Fruit fly (Drosophila melanogaster) whole organism, embryonic: ENCODE data around the gene MCU.

ENCODE experiments used
- Abd-B ChIP-seq: fragments of 200-800 bp; sonication (Bioruptor generic); optimal IDR thresholded peaks from 2 replicates; lab custom pipeline; 2018; ENCODE audit warnings: missing biosample characterization, mild to moderate bottlenecking, missing genetic modification characterization, moderate library complexity
- Asciz ChIP-seq: fragments of 200-800 bp; sonication (Bioruptor generic); optimal IDR thresholded peaks from 2 replicates; lab custom pipeline; 2017; ENCODE audit warnings: missing biosample characterization, mild to moderate bottlenecking, missing genetic modification characterization, missing genetic modification reagents
- Atf6 ChIP-seq: fragments of 200-800 bp; sonication (Bioruptor generic); IDR thresholded peaks from 2 replicates; pipeline ENCODE4 v1.3.6; 2022; ENCODE audit warnings: missing biosample characterization, missing genetic modification characterization
- B-H1 ChIP-seq: fragments of 200-800 bp; sonication (Bioruptor generic); IDR thresholded peaks from 3 replicates; pipeline ENCODE4 v1.3.6; 2022; ENCODE audit warnings: missing biosample characterization, missing genetic modification characterization
- Blimp-1 ChIP-seq: fragments of 200-800 bp; sonication (Bioruptor generic); optimal IDR thresholded peaks from 3 replicates; lab custom pipeline; 2018; ENCODE audit warnings: missing biosample characterization, missing genetic modification characterization, mild to moderate bottlenecking, moderate library complexity, missing genetic modification reagents
- CG1024 ChIP-seq: fragments of 200-800 bp; sonication (Bioruptor generic); IDR thresholded peaks from 2 replicates; pipeline ENCODE4 v1.3.6; 2022; ENCODE audit warnings: missing biosample characterization, missing genetic modification characterization
- CG10366 ChIP-seq: fragments of 200-800 bp; sonication (Bioruptor generic); IDR thresholded peaks from 2 replicates; pipeline ENCODE4 v1.3.6; 2022; ENCODE audit warnings: missing biosample characterization, missing genetic modification characterization
- CG11085 ChIP-seq: fragments of 200-800 bp; sonication (Bioruptor generic); IDR thresholded peaks from 2 replicates; pipeline ENCODE4 v1.3.6; 2022; ENCODE audit warnings: missing biosample characterization, missing genetic modification characterization
- CG11723 ChIP-seq: fragments of 200-800 bp; sonication (Bioruptor generic); optimal IDR thresholded peaks from 2 replicates; lab custom pipeline; 2017; ENCODE audit warnings: missing biosample characterization, mild to moderate bottlenecking, missing genetic modification characterization
- CG12744 ChIP-seq: fragments of 200-800 bp; sonication (Bioruptor generic); optimal IDR thresholded peaks from 2 replicates; lab custom pipeline; 2016; ENCODE audit warnings: missing biosample characterization, missing genetic modification characterization
- CG14965 ChIP-seq: fragments of 200-800 bp; sonication (Bioruptor generic); optimal IDR thresholded peaks from 2 replicates; lab custom pipeline; 2016; ENCODE audit warnings: missing biosample characterization, missing genetic modification characterization, borderline replicate concordance
- CG1529 ChIP-seq: fragments of 200-800 bp; sonication (Bioruptor generic); optimal IDR thresholded peaks from 3 replicates; lab custom pipeline; 2018; ENCODE audit warnings: missing biosample characterization, missing genetic modification characterization
- CG1603 ChIP-seq: fragments of 200-800 bp; sonication (Bioruptor generic); optimal IDR thresholded peaks from 2 replicates; lab custom pipeline; 2019; ENCODE audit warnings: missing biosample characterization, mild to moderate bottlenecking, missing genetic modification characterization, moderate library complexity
- CG17186 ChIP-seq: fragments of 200-800 bp; sonication (Bioruptor generic); optimal IDR thresholded peaks from 3 replicates; lab custom pipeline; 2017; ENCODE audit warnings: missing biosample characterization, missing genetic modification reagents, missing genetic modification characterization
- CG17568 ChIP-seq: fragments of 200-800 bp; sonication (Bioruptor generic); optimal IDR thresholded peaks from 2 replicates; lab custom pipeline; 2018; ENCODE audit warnings: missing biosample characterization, mild to moderate bottlenecking, missing genetic modification characterization, moderate library complexity
- CG2120 ChIP-seq: fragments of 200-800 bp; sonication (Bioruptor generic); optimal IDR thresholded peaks from 3 replicates; lab custom pipeline; 2016; ENCODE audit warnings: missing biosample characterization, missing genetic modification characterization
- CG32532 ChIP-seq: fragments of 200-800 bp; sonication (Bioruptor generic); IDR thresholded peaks from 2 replicates; pipeline ENCODE4 v1.3.6; 2022; ENCODE audit warnings: missing biosample characterization, missing genetic modification characterization
- CG3838 ChIP-seq: fragments of 200-800 bp; sonication (Bioruptor generic); optimal IDR thresholded peaks from 3 replicates; lab custom pipeline; 2016; ENCODE audit warnings: missing biosample characterization, missing genetic modification characterization
- CG3847 ChIP-seq: fragments of 200-800 bp; sonication (Bioruptor generic); IDR thresholded peaks from 2 replicates; pipeline ENCODE4 v1.3.6; 2022; ENCODE audit warnings: missing biosample characterization, missing genetic modification characterization
- CG4328 ChIP-seq: fragments of 200-800 bp; sonication (Bioruptor generic); optimal IDR thresholded peaks from 3 replicates; lab custom pipeline; 2017; ENCODE audit warnings: missing biosample characterization, missing genetic modification reagents, missing genetic modification characterization
- CG43689 ChIP-seq: fragments of 200-800 bp; sonication (Bioruptor generic); IDR thresholded peaks from 2 replicates; pipeline ENCODE4 v1.3.6; 2022; ENCODE audit warnings: missing biosample characterization, missing genetic modification characterization
- CG4707 ChIP-seq: fragments of 200-800 bp; sonication (Bioruptor generic); optimal IDR thresholded peaks from 2 replicates; lab custom pipeline; 2018; ENCODE audit warnings: missing biosample characterization, mild to moderate bottlenecking, missing genetic modification characterization, moderate library complexity
- CG8281 ChIP-seq: fragments of 200-800 bp; sonication (Bioruptor generic); optimal IDR thresholded peaks from 2 replicates; lab custom pipeline; 2018; ENCODE audit warnings: missing biosample characterization, mild to moderate bottlenecking, missing genetic modification characterization, moderate library complexity
- CG8944 ChIP-seq: fragments of 200-800 bp; sonication (Bioruptor generic); optimal IDR thresholded peaks from 3 replicates; lab custom pipeline; 2016; ENCODE audit warnings: missing biosample characterization, missing genetic modification characterization
- CG9932 ChIP-seq: fragments of 200-800 bp; sonication (Bioruptor generic); IDR thresholded peaks from 2 replicates; pipeline ENCODE4 v1.3.6; 2022; ENCODE audit warnings: missing biosample characterization, missing genetic modification characterization
- CrebB ChIP-seq: fragments of 200-800 bp; sonication (Bioruptor generic); optimal IDR thresholded peaks from 3 replicates; lab custom pipeline; 2018; ENCODE audit warnings: missing biosample characterization, mild to moderate bottlenecking, missing genetic modification characterization
- Dbx ChIP-seq: fragments of 200-800 bp; sonication (Bioruptor generic); IDR thresholded peaks from 3 replicates; pipeline ENCODE4 v1.3.6; 2022; ENCODE audit warnings: missing biosample characterization, missing genetic modification characterization
- E2f1 ChIP-seq: fragments of 200-800 bp; sonication (Bioruptor generic); IDR thresholded peaks from 2 replicates; pipeline ENCODE4 v1.3.6; 2022; ENCODE audit warnings: missing biosample characterization, missing genetic modification characterization
- Eip74EF ChIP-seq, 2 experiments: fragments of 200-800 bp in 1 of 2; fragments of >200 bp in 1 of 2; sonication (Bioruptor generic) in 1 of 2; optimal IDR thresholded peaks; 2 replicates each; lab custom pipeline; 2017 to 2019; ENCODE audit warnings: missing biosample characterization in 2 of 2, missing genetic modification characterization in 2 of 2, mild to moderate bottlenecking in 1 of 2, moderate library complexity in 1 of 2
- Ets97D ChIP-seq: fragments of 200-800 bp; sonication (Bioruptor generic); optimal IDR thresholded peaks from 3 replicates; lab custom pipeline; 2016; ENCODE audit warnings: missing biosample characterization, missing genetic modification characterization
- Fer2 ChIP-seq: fragments of 200-800 bp; sonication (Bioruptor generic); optimal IDR thresholded peaks from 2 replicates; lab custom pipeline; 2018; ENCODE audit warnings: missing biosample characterization, mild to moderate bottlenecking, missing genetic modification characterization, moderate library complexity
- Lim3 ChIP-seq: fragments of 200-800 bp; sonication (Bioruptor generic); IDR thresholded peaks from 2 replicates; pipeline ENCODE4 v1.3.6; 2022; ENCODE audit warnings: missing biosample characterization, missing genetic modification characterization
- Pdp1 ChIP-seq, 2 experiments: fragments of 200-800 bp; sonication (Bioruptor generic); optimal IDR thresholded peaks; 3 replicates each; lab custom pipeline; 2016; ENCODE audit warnings: missing biosample characterization in 2 of 2, missing genetic modification characterization in 2 of 2, mild to moderate bottlenecking in 1 of 2, moderate library complexity in 1 of 2
- Vsx1 ChIP-seq: fragments of 200-800 bp; sonication (Bioruptor generic); optimal IDR thresholded peaks from 2 replicates; lab custom pipeline; 2017; ENCODE audit warnings: missing biosample characterization, mild to moderate bottlenecking, missing genetic modification characterization, missing genetic modification reagents
- bbx ChIP-seq: fragments of 200-800 bp; sonication (Bioruptor generic); IDR thresholded peaks from 2 replicates; pipeline ENCODE4 v1.3.6; 2022; ENCODE audit warnings: missing biosample characterization, missing genetic modification characterization; ENCODE audit not compliant: partially characterized antibody
- chn ChIP-seq: fragments of 200-800 bp; sonication (Bioruptor generic); optimal IDR thresholded peaks from 2 replicates; lab custom pipeline; 2016; ENCODE audit warnings: missing biosample characterization, missing genetic modification characterization
- ci ChIP-seq: fragments of 200-800 bp; sonication (Bioruptor generic); IDR thresholded peaks from 3 replicates; pipeline ENCODE4 v1.3.6; 2022; ENCODE audit warnings: missing biosample characterization, missing genetic modification characterization
- en ChIP-seq: fragments of 200-800 bp; sonication (Bioruptor generic); optimal IDR thresholded peaks from 2 replicates; lab custom pipeline; 2016; ENCODE audit warnings: missing biosample characterization, missing genetic modification characterization
- fd64A ChIP-seq: fragments of 200-800 bp; sonication (Bioruptor generic); optimal IDR thresholded peaks from 3 replicates; lab custom pipeline; 2018; ENCODE audit warnings: missing biosample characterization, mild to moderate bottlenecking, missing genetic modification characterization
- fru ChIP-seq: fragments of >200 bp; optimal IDR thresholded peaks from 2 replicates; lab custom pipeline; 2017
- hth ChIP-seq: fragments of >200 bp; optimal IDR thresholded peaks from 2 replicates; lab custom pipeline; 2017; ENCODE audit warnings: inconsistent platforms
- ken ChIP-seq: fragments of 200-800 bp; sonication (Bioruptor generic); IDR thresholded peaks from 3 replicates; pipeline ENCODE4 v1.3.6; 2022; ENCODE audit warnings: missing biosample characterization, missing genetic modification characterization
- lola ChIP-seq, 3 experiments: fragments of >200 bp in 2 of 3; fragments of 200-800 bp in 1 of 3; sonication (Bioruptor generic) in 1 of 3; optimal IDR thresholded peaks; 2 replicates each; lab custom pipeline; 2017 to 2019; ENCODE audit warnings: missing biosample characterization in 3 of 3, missing genetic modification characterization in 3 of 3, mild to moderate bottlenecking in 1 of 3, moderate library complexity in 1 of 3
- nerfin-2 ChIP-seq: fragments of 200-800 bp; sonication (Bioruptor generic); IDR thresholded peaks from 2 replicates; pipeline ENCODE4 v1.3.6; 2022; ENCODE audit warnings: missing biosample characterization, missing genetic modification characterization; ENCODE audit not compliant: partially characterized antibody
- pros ChIP-seq: fragments of 200-800 bp; sonication (Bioruptor generic); optimal IDR thresholded peaks from 3 replicates; lab custom pipeline; 2019; ENCODE audit warnings: missing biosample characterization, mild to moderate bottlenecking, missing genetic modification characterization, moderate library complexity
- pzg ChIP-seq: fragments of 200-800 bp; sonication (Bioruptor generic); optimal IDR thresholded peaks from 3 replicates; lab custom pipeline; 2018; ENCODE audit warnings: missing biosample characterization, mild to moderate bottlenecking, missing genetic modification characterization, moderate library complexity
- scrt ChIP-seq: fragments of 200-800 bp; sonication (Bioruptor generic); optimal IDR thresholded peaks from 2 replicates; lab custom pipeline; 2018; ENCODE audit warnings: missing biosample characterization, mild to moderate bottlenecking, missing genetic modification characterization, moderate library complexity
- stwl ChIP-seq: fragments of 200-800 bp; sonication (Bioruptor generic); optimal IDR thresholded peaks from 3 replicates; lab custom pipeline; 2018; ENCODE audit warnings: missing biosample characterization, mild to moderate bottlenecking, missing genetic modification characterization, moderate library complexity
- zen ChIP-seq: fragments of 200-800 bp; sonication (Bioruptor generic); optimal IDR thresholded peaks from 3 replicates; lab custom pipeline; 2018; ENCODE audit warnings: missing biosample characterization, mild to moderate bottlenecking, missing genetic modification characterization, moderate library complexity
- zen2 ChIP-seq: fragments of 200-800 bp; sonication (Bioruptor generic); IDR thresholded peaks from 3 replicates; pipeline ENCODE4 v1.3.6; 2022; ENCODE audit warnings: missing biosample characterization, missing genetic modification characterization; ENCODE audit not compliant: partially characterized antibody

The MCU gene

dm6 chr3L:6552968-6553402 is 2.4 kb downstream of the MCU start (continued):
- TF ChIP-seq ci (GFP tag; lab: Robert Waterston, UW) (peak; percentile 93), CG1603 (tag; lab: Kevin White, UChicago) (peak; percentile 70), pros (GFP tag; lab: Kevin White, UChicago) (no peak), CrebB (tag; lab: Kevin White, UChicago) (peak; percentile 74), CG4328 (peak; percentile 7), CG10366 (GFP tag; lab: Robert Waterston, UW) (peak; percentile 79), zen (tag; lab: Kevin White, UChicago) (peak; percentile 28), Eip74EF (GFP tag; optimal IDR thresholded peaks at IDR 0.05; lab: Kevin White, UChicago) (peak in 1 of 2 experiments; percentile 78), bbx (GFP tag; lab: Robert Waterston, UW) (no peak), pzg (GFP tag; lab: Kevin White, UChicago) (no peak), scrt (GFP tag; lab: Kevin White, UChicago) (peak; percentile 75), ken (GFP tag; lab: Robert Waterston, UW) (peak; percentile 78; the same call in 1 of the 3 replicates), zen2 (no peak), CG3838 (GFP tag; lab: Kevin White, UChicago) (peak; percentile 49), Dbx (peak; percentile 88), fru (lab: Kevin White, UChicago) (no peak), Atf6 (GFP tag; lab: Robert Waterston, UW) (peak; percentile 93), Abd-B (GFP tag; lab: Kevin White, UChicago) (peak; percentile 73), chn (GFP tag; lab: Kevin White, UChicago) (peak; percentile 73), Vsx1 (GFP tag; lab: Kevin White, UChicago) (peak; percentile 54), CG17568 (GFP tag; lab: Kevin White, UChicago) (peak; percentile 81), CG12744 (GFP tag; lab: Kevin White, UChicago) (peak; percentile 45), CG17186 (GFP tag; lab: Kevin White, UChicago) (peak; percentile 25), B-H1 (GFP tag; lab: Robert Waterston, UW) (peak; percentile 73), nerfin-2 (GFP tag; lab: Robert Waterston, UW) (no peak), Ets97D (GFP tag; lab: Kevin White, UChicago) (peak; percentile 52), en (GFP tag; lab: Kevin White, UChicago) (peak; percentile 22), CG4707 (GFP tag; lab: Kevin White, UChicago) (peak; percentile 56), Fer2 (peak; percentile 83), E2f1 (GFP tag; lab: Robert Waterston, UW) (peak; percentile 82), CG14965 (no peak), Asciz (GFP tag; lab: Kevin White, UChicago) (peak; percentile 80), CG9932 (GFP tag; lab: Robert Waterston, UW) (peak; percentile 93), CG1529 (peak; percentile 61), CG8944 (GFP tag; lab: Kevin White, UChicago) (peak; percentile 71), Lim3 (GFP tag; lab: Robert Waterston, UW) (no peak), CG8281 (peak; percentile 50), hth (lab: Kevin White, UChicago) (no peak), CG1024 (GFP tag; lab: Robert Waterston, UW) (peak; percentile 64), CG2120 (peak; percentile 95), fd64A (GFP tag; lab: Kevin White, UChicago) (peak; percentile 13), CG11085 (GFP tag; lab: Robert Waterston, UW) (peak; percentile 83; the same call in 1 of the 2 replicates), Blimp-1 (GFP tag; lab: Kevin White, UChicago) (peak; percentile 76), stwl (no peak), CG3847 (peak; percentile 90), CG32532 (GFP tag; lab: Robert Waterston, UW) (peak; percentile 92), CG11723 (GFP tag; lab: Kevin White, UChicago) (peak; percentile 65), lola (GFP tag; optimal IDR thresholded peaks at IDR 0.05; lab: Kevin White, UChicago) (peak in 1 of 3 experiments; percentile 15), Pdp1 (GFP tag; optimal IDR thresholded peaks at IDR 0.05; lab: Kevin White, UChicago) (peak; percentile 79 to 84), CG43689 (no peak)
